Worm (Caenorhabditis elegans) whole organism, late embryonic: ENCODE data around the gene F54E2.9.

Experiments
- T23F11.4 ChIP-seq: fragments of 200-800 bp; sonication (Bioruptor generic); optimal IDR thresholded peaks from 2 replicates; lab custom pipeline; 2018; ENCODE audit warnings: mild to moderate bottlenecking, missing genetic modification characterization, missing compliant biosample characterization
- ama-1 ChIP-seq: fragments of 150-350 bp; optimal IDR thresholded peaks from 2 replicates; lab custom pipeline; 2014
- che-1 ChIP-seq: sonication (generic microtip); optimal IDR thresholded peaks from 2 replicates; lab custom pipeline; 2016; ENCODE audit warnings: mild to moderate bottlenecking, missing genetic modification characterization, missing compliant biosample characterization
- elt-4 ChIP-seq: sonication (generic microtip); optimal IDR thresholded peaks from 2 replicates; lab custom pipeline; 2016; ENCODE audit warnings: missing genetic modification characterization, missing compliant biosample characterization
- eyg-1 ChIP-seq: sonication (generic microtip); optimal IDR thresholded peaks from 2 replicates; lab custom pipeline; 2016; ENCODE audit warnings: missing genotype, missing genetic modification characterization, missing compliant biosample characterization
- mec-3 ChIP-seq: sonication (generic microtip); optimal IDR thresholded peaks from 2 replicates; lab custom pipeline; 2016; ENCODE audit warnings: borderline replicate concordance, missing genetic modification characterization, missing compliant biosample characterization
- nhr-232 ChIP-seq: sonication (generic microtip); optimal IDR thresholded peaks from 2 replicates; lab custom pipeline; 2016; ENCODE audit warnings: missing genetic modification characterization, missing compliant biosample characterization
- pha-4 ChIP-seq: fragments of 150-350 bp; optimal IDR thresholded peaks from 2 replicates; lab custom pipeline; 2018; ENCODE audit warnings: missing biosample characterization, missing genetic modification reagents, missing genetic modification characterization
- unc-55 ChIP-seq: sonication (generic microtip); optimal IDR thresholded peaks from 2 replicates; lab custom pipeline; 2017; ENCODE audit warnings: missing biosample characterization, missing genetic modification reagents, missing genetic modification characterization
- zip-5 ChIP-seq: sonication (generic microtip); optimal IDR thresholded peaks from 2 replicates; lab custom pipeline; 2016; ENCODE audit warnings: missing genetic modification characterization, missing compliant biosample characterization

DNA sequence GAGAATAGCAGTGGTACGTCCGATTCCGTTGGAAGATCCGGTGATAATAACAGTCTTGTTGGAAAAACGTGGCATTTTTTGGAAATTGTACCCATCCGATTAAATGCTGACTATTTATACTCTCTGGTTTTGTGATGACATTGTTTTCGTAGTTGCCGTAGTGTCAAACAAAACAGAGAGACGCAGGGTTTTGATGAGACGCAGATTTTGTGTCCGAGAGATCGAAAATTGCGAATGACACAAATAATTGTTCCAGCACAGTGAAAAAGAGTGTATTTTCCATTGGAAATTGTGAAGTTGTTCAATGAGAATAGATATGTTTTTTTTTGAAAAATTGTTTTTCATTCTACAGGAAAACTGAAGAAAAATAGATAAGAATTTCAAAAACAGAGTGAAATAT lies 50.7 kb downstream of the F54E2.9 start, which contains the start of gene R05D8.7:
- TF ChIP-seq eyg-1 (tag; lab: Kevin White, UChicago), result no peak
- no peak for TF ChIP-seq mec-3 (tag; lab: Kevin White, UChicago)
- TF ChIP-seq elt-4 (tag; lab: Kevin White, UChicago), result no peak
- TF ChIP-seq ama-1 (lab: Kevin White, UChicago), result no peak
- TF ChIP-seq T23F11.4, result no peak
- no peak for TF ChIP-seq pha-4 (tag; lab: Kevin White, UChicago)
- no peak for TF ChIP-seq zip-5 (tag; lab: Kevin White, UChicago)
- no peak for TF ChIP-seq nhr-232
- TF ChIP-seq che-1 (tag; lab: Kevin White, UChicago), result no peak
- no peak for TF ChIP-seq unc-55 (GFP tag; lab: Kevin White, UChicago)
